Worm (Caenorhabditis elegans): ENCODE data around the gene ZK1290.10.

The ZK1290.10 gene

DNA sequence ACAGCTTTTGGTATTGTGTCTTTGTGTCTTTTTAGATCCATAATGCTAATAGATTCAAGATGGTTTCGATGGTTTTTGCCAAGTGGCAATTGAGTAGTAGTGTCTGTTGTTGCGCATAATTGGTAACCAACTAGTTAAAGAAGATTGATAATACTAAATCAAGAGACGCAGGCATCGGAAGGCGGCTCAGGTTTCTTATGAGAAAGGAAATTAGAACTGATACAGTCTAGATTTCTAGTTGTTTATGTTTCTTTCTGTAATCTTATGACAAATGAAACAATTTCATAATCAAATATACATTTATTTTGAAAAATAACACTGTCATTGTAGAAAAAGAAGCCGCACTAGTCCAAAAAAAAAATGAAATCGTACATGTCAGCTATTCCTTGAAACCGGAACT, at the start of gene ZK1290.10:
Gene ZK1290.10 (minus strand): TSS at position 101 of the 400 bp plus-strand sequence.
- TF ChIP-seq lin-32 (GFP tag; optimal IDR thresholded peaks at IDR 0.05) (no peak), zip-8 (tag; optimal IDR thresholded peaks at IDR 0.05) (no peak), nhr-28 (tag; optimal IDR thresholded peaks at IDR 0.05) (no peak), M03D4.4 (tag; optimal IDR thresholded peaks at IDR 0.05) (no peak), hlh-1 (tag; optimal IDR thresholded peaks at IDR 0.05) (no peak), drap-1 (GFP tag; optimal IDR thresholded peaks at IDR 0.05) (no peak), nhr-237 (tag; optimal IDR thresholded peaks at IDR 0.05) (no peak), bed-3 (GFP tag; optimal IDR thresholded peaks at IDR 0.05) (no peak), elt-1 (tag; optimal IDR thresholded peaks at IDR 0.05; ENCODE audit: borderline replicate concordance, insufficient read depth) (no peak), cnd-1 (tag; optimal IDR thresholded peaks at IDR 0.05) (no peak), unc-120 (tag; optimal IDR thresholded peaks at IDR 0.05; ENCODE audit: poor library complexity, severe bottlenecking) (no peak), sem-2 (GFP tag; optimal IDR thresholded peaks at IDR 0.05) (no peak), ham-2 (GFP tag; optimal IDR thresholded peaks at IDR 0.05) (no peak), sptf-1 (tag; optimal IDR thresholded peaks at IDR 0.05) (no peak), mls-2 (tag; optimal IDR thresholded peaks at IDR 0.05) (no peak), ztf-11 (tag; optimal IDR thresholded peaks at IDR 0.05) (no peak), ceh-83 (GFP tag; optimal IDR thresholded peaks at IDR 0.05) (no peak), nhr-12 (tag; optimal IDR thresholded peaks at IDR 0.05) (no peak)

DNA sequence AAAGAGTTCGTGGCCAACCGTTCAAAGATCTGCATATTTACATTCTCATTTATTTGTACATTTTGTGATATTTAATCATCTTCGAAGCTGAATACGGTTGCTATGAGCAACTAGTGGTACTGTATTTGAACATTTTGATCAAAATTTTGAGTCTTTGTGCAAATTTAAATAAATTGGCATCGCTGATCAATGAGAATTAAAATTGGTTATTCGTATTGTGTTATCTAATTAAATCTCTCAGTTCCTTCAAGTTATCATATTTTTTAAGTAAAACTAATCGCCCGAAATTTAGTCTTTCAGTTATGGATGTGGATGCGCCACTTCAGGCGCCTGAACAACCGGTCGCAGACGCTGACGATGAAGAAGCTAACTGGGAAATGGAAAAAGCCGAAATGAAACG, 45.7 kb upstream of the ZK1290.10 start, which contains the start of gene npp-21:
Gene npp-21 (plus strand): TSS at position 301 of the 400 bp plus-strand sequence.
- TF ChIP-seq unc-39 (tag; optimal IDR thresholded peaks at IDR 0.05): no peak
- no peak for TF ChIP-seq unc-62 (GFP tag; optimal IDR thresholded peaks at IDR 0.05)
- no peak for TF ChIP-seq M03D4.4 (tag; optimal IDR thresholded peaks at IDR 0.05)

DNA sequence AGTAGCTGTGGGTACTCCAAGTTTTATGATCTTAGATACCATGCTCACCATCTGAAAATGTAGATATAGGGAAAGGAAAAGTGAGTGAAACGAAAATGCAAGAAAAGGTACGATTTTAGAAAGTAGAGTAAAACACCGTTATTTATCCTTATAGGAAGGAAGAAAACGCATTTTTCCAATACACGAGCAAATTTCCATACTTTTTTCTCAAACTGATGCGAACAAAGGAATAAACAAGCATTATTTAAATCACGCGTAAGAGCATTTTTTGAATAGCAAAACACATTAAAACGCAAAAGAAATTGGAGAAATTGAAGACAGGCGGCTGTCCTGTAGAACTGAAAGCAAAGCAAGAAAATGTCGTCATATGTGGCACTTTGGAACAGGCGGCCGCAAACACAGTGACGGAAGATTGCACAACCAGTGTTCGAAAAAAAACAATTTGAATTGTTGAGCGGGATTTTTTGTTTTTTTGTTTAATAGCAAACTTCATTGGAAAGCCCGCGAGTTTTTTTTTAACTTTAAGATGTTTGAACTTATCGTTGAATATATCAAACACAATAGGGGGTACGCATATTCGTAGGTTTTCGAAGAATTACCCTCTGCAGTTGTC, 45.1 kb upstream of the ZK1290.10 start, which contains the start of gene pgam-5:
Gene pgam-5 (minus strand): TSS at position 51 of the 613 bp plus-strand sequence.
- TF ChIP-seq ceh-83 (GFP tag; optimal IDR thresholded peaks at IDR 0.05) (no peak), mls-2 (tag; optimal IDR thresholded peaks at IDR 0.05) (no peak), ham-2 (GFP tag; optimal IDR thresholded peaks at IDR 0.05) (no peak), lsy-2 (tag; optimal IDR thresholded peaks at IDR 0.05) (no peak), unc-39 (tag; optimal IDR thresholded peaks at IDR 0.05) (no peak)

DNA sequence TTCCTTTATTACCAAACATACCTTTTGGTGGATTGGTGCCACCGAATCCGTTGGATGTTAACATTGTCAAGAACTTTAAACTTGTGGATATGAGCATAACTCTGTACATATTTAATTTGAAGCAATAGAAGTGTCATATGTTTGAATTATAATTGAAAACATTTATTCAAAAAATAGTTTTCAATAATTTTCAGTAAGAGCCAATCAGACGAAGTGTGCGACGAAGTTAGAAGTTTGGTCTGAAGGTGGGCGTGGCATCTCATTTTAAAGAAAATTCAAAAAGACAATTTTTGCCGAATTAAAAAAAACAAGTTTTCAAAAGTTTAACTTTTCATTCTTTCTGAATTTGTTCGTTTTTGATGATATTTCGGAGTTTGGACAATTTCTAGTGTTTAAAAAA, 41.1 kb upstream of the ZK1290.10 start, which contains the start of gene syd-1:
Gene syd-1 (minus strand): TSS at position 101 of the 400 bp plus-strand sequence.
- no peak for TF ChIP-seq cnd-1 (tag; optimal IDR thresholded peaks at IDR 0.05)
- TF ChIP-seq tbx-8 (GFP tag; optimal IDR thresholded peaks at IDR 0.05): no peak
- TF ChIP-seq ceh-39 (tag; optimal IDR thresholded peaks at IDR 0.05): no peak
- no peak for TF ChIP-seq M03D4.4 (tag; optimal IDR thresholded peaks at IDR 0.05)
- TF ChIP-seq zip-8 (tag; optimal IDR thresholded peaks at IDR 0.05): no peak
- no peak for TF ChIP-seq ham-2 (GFP tag; optimal IDR thresholded peaks at IDR 0.05)
- no peak for TF ChIP-seq flh-1 (GFP tag; optimal IDR thresholded peaks at IDR 0.05)
- no peak for TF ChIP-seq mep-1 (tag; optimal IDR thresholded peaks at IDR 0.05)
- TF ChIP-seq bed-3 (GFP tag; optimal IDR thresholded peaks at IDR 0.05): no peak
- no peak for TF ChIP-seq lin-32 (GFP tag; optimal IDR thresholded peaks at IDR 0.05)
- no peak for TF ChIP-seq elt-3 (tag; optimal IDR thresholded peaks at IDR 0.05)
- TF ChIP-seq unc-39 (tag; optimal IDR thresholded peaks at IDR 0.05): no peak
- TF ChIP-seq ces-1 (GFP tag; optimal IDR thresholded peaks at IDR 0.05): no peak
- no peak for TF ChIP-seq sem-2 (GFP tag; optimal IDR thresholded peaks at IDR 0.05)
- TF ChIP-seq mls-2 (tag; optimal IDR thresholded peaks at IDR 0.05): no peak
- no peak for TF ChIP-seq ceh-43 (GFP tag; optimal IDR thresholded peaks at IDR 0.05)
- no peak for TF ChIP-seq nhr-12 (tag; optimal IDR thresholded peaks at IDR 0.05)

DNA sequence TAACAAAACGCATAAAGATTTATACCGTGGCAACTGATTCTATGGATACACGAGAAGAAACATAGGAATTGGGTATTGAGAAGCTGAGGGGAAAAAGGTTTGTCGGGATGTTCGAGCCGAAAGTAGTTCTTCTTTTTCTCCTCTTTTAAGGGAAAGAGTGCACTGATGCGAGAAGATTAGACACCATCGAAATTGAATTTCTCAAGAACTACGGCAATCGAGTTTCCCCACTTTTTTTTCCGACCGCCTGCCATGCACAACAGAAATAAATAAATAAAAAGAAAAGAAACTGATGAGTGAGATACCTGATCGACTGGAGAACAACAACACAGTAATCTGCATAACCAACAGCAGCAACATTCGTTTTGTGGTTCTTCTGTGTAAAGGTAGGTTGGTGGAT, 40.6 kb upstream of the ZK1290.10 start:
- TF ChIP-seq ces-1 (GFP tag; optimal IDR thresholded peaks at IDR 0.05) (peak; percentile 84), unc-62 (GFP tag; optimal IDR thresholded peaks at IDR 0.05) (no peak)

DNA sequence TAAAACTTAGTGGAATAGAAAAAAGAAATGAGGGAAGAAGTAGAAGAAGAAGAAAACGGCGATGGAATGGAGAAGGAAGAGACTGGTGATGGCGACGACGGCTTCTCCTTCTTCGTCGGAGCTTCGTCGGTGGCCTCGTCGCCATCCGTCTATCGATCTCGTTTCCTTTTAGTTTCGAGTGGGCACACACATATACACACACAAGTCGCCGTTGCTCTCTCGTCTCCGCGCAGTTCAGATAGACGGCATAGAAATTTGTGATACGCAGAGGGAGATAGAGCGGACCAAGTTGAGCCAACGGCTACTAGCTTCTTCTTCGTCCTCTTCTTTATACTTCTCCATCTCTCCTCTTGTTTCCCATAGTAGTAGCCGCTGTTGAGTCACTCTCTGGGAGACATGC, 39.5 kb upstream of the ZK1290.10 start:
- TF ChIP-seq drap-1 (GFP tag; optimal IDR thresholded peaks at IDR 0.05) (peak; percentile 21), bed-3 (GFP tag; optimal IDR thresholded peaks at IDR 0.05) (no peak), mls-2 (tag; optimal IDR thresholded peaks at IDR 0.05) (peak; percentile 61), ham-2 (GFP tag; optimal IDR thresholded peaks at IDR 0.05) (no peak), nhr-28 (tag; optimal IDR thresholded peaks at IDR 0.05) (no peak), M03D4.4 (tag; optimal IDR thresholded peaks at IDR 0.05) (no peak), lin-13 (tag; optimal IDR thresholded peaks at IDR 0.05) (no peak), sem-2 (GFP tag; optimal IDR thresholded peaks at IDR 0.05) (no peak), sptf-1 (tag; optimal IDR thresholded peaks at IDR 0.05) (peak; percentile 30), unc-120 (tag; optimal IDR thresholded peaks at IDR 0.05; ENCODE audit: poor library complexity, severe bottlenecking) (no peak), tbx-8 (GFP tag; optimal IDR thresholded peaks at IDR 0.05) (no peak), nhr-2 (tag; optimal IDR thresholded peaks at IDR 0.05) (no peak), ztf-11 (tag; optimal IDR thresholded peaks at IDR 0.05) (no peak), ces-1 (GFP tag; optimal IDR thresholded peaks at IDR 0.05) (peak; percentile 18), flh-1 (GFP tag; optimal IDR thresholded peaks at IDR 0.05) (no peak), mep-1 (tag; optimal IDR thresholded peaks at IDR 0.05) (peak; percentile 21), elt-3 (tag; optimal IDR thresholded peaks at IDR 0.05) (no peak), hlh-1 (tag; optimal IDR thresholded peaks at IDR 0.05) (no peak), unc-62 (GFP tag; optimal IDR thresholded peaks at IDR 0.05) (no peak)

All from whole organism, mixed stage, embryonic.